Fruit fly (Drosophila melanogaster): ENCODE results near the gene CG9021.

Gene CG9021

dm6 chr2L:5925164-5925563, 20.7 kb upstream of the CG9021 start:
- no peak for TF ChIP-seq CG4496 (GFP tag; IDR thresholded peaks at IDR 0.05)
- TF ChIP-seq gl (tag; optimal IDR thresholded peaks at IDR 0.05) = no peak
- no peak for TF ChIP-seq rn (GFP tag; IDR thresholded peaks at IDR 0.05)
- no peak for TF ChIP-seq CG32121 (GFP tag; IDR thresholded peaks at IDR 0.05)
- no peak for TF ChIP-seq CG12605 (GFP tag; IDR thresholded peaks at IDR 0.05)
- no peak for TF ChIP-seq Ets98B (GFP tag; IDR thresholded peaks at IDR 0.05)

DNA sequence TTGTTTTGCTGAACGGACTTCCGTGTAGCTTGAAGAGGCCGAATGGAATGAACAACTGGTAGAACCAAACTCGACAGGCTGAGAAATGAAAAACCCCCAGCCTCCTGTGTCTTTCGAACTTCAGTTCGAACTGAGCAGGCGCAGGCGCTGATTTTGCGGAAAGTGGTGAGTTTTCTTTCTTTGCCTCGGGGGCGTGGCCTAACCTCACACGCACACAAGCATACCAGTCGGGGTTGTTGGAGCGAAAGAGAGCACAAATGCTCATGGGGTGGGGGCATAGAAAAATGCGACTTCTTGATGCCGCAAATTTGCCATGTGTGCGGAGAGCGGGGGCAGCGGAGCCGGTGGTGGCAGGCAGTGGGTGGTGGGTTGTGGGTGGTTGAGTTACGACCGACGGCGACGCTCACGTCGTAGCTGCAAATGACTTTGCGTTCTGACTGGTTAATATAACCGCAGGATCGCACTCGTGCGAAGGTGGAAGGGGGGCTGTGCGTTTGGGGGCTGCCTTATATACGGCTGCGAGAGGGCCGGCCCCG, 19.2 kb upstream of the CG9021 start, which contains the start of gene CG9016:
TSS of gene CG9016 (minus strand) at position 51 of the 536 bp plus-strand sequence.
- no peak for TF ChIP-seq CG15710 (tag; optimal IDR thresholded peaks at IDR 0.05)
- TF ChIP-seq CG34367 (tag; optimal IDR thresholded peaks at IDR 0.05) = no peak
- no peak for TF ChIP-seq rn (GFP tag; IDR thresholded peaks at IDR 0.05)
- TF ChIP-seq Pif1B (GFP tag; optimal IDR thresholded peaks at IDR 0.05) = no peak
- no peak for TF ChIP-seq CG8159 (tag; optimal IDR thresholded peaks at IDR 0.05)
- TF ChIP-seq CG14655 (GFP tag; optimal IDR thresholded peaks at IDR 0.05) = no peak
- no peak for TF ChIP-seq Snoo (tag; optimal IDR thresholded peaks at IDR 0.05)
- no peak for TF ChIP-seq CG4496 (GFP tag; IDR thresholded peaks at IDR 0.05)
- TF ChIP-seq Pif1A (GFP tag; optimal IDR thresholded peaks at IDR 0.05) = no peak
- no peak for TF ChIP-seq CG10348 (GFP tag; IDR thresholded peaks at IDR 0.05)
- TF ChIP-seq CG8301 (tag; optimal IDR thresholded peaks at IDR 0.05) = no peak
- no peak for TF ChIP-seq gl (tag; optimal IDR thresholded peaks at IDR 0.05)
- no peak for TF ChIP-seq D1 (tag; optimal IDR thresholded peaks at IDR 0.05)
- TF ChIP-seq fd96Ca (GFP tag; IDR thresholded peaks at IDR 0.05) = no peak
- no peak for TF ChIP-seq CG12605 (GFP tag; IDR thresholded peaks at IDR 0.05)
- no peak for TF ChIP-seq CG9948 (tag; optimal IDR thresholded peaks at IDR 0.05)
- TF ChIP-seq EcR (GFP tag; optimal IDR thresholded peaks at IDR 0.05) = no peak
- TF ChIP-seq Ets98B (GFP tag; IDR thresholded peaks at IDR 0.05) = no peak
- no peak for TF ChIP-seq CG17806 (tag; optimal IDR thresholded peaks at IDR 0.05)

DNA sequence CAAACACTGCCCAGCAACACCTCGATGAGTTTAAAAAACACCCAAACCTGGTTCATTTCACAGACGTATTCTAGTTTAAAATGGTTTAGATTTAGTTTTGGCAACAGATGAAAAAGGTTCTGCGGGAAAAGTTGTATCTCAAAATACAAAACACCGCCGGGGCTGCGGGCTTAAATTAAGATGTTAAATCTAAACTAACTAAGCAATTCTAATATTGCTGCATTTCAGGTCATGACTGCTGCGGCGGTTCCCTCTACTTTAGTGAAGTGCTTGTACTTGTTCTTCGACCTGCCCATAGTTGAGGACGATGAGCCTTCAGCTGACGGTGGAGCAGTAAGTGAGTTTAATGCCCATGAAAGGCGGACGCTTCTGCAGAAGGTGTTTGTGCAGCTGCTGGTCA, 5.7 kb upstream of the CG9021 start, which contains the start of gene CG14000:
TSS of gene CG14000 (minus strand) at position 101 of the 400 bp plus-strand sequence.
- no peak for TF ChIP-seq fd96Ca (GFP tag; IDR thresholded peaks at IDR 0.05)
- no peak for TF ChIP-seq CG17806 (tag; optimal IDR thresholded peaks at IDR 0.05)
- TF ChIP-seq CG12605 (GFP tag; IDR thresholded peaks at IDR 0.05) = no peak

DNA sequence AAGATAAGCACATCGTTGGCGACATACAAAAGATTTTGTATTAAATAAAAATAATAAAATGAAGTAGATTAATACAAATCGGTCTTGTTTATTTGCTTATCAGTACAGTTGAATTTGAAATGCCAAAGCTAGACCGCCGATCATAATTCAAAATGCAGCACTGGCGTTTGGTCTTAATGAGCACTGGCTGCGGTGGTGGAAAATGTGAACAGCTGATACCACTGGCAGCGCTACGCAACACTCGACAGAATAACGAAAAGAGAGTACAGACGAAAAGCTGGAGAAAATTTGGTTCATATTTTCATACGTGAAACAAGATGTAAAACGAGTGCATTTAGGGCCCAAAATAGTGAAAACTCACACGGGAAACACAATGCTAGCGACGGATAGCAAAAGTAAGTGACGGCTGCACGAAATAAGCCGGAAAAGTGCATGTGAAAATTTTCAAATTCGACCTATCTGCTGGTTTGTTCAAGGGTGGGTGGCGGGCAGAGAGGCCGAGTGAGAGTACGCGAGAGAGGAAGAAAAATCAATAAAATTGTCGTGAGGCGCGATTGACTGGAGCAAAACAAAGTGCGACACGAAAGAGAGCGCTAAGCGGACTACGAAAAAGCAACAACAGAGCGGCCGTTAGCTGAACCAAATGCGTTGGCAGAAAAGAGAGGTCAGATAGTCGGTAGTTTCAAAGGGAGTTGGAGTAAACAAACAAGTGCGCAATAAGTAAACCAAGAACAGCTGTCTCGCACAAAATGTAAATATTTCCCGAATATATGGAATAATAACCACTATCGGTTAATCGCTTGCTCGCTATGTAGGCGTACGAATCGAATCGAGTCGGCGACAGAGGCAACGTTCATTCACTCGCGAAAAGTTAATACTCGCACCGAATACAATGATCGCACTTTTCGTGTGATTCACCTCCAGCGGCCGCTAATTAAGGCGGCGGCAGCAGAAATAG, 2.7 kb upstream of the CG9021 start, which contains the start of gene bchs:
TSS of gene bchs (plus strand) at position 277 of the 958 bp plus-strand sequence.
- TF ChIP-seq CG34367 (tag; optimal IDR thresholded peaks at IDR 0.05) (no peak), gl (tag; optimal IDR thresholded peaks at IDR 0.05) (no peak), CG32121 (GFP tag; IDR thresholded peaks at IDR 0.05) (0 out of 2 replicates have a peak, but pooled peaks have one; percentile 12), Snoo (tag; optimal IDR thresholded peaks at IDR 0.05) (no peak), CG14655 (GFP tag; optimal IDR thresholded peaks at IDR 0.05) (no peak), Pif1B (GFP tag; optimal IDR thresholded peaks at IDR 0.05) (peak; percentile 21), CG8301 (tag; optimal IDR thresholded peaks at IDR 0.05) (no peak), CG15710 (tag; optimal IDR thresholded peaks at IDR 0.05) (no peak), CG13204 (GFP tag; optimal IDR thresholded peaks at IDR 0.05) (peak; percentile 0), CG8159 (tag; optimal IDR thresholded peaks at IDR 0.05) (no peak), Ets98B (GFP tag; IDR thresholded peaks at IDR 0.05) (no peak), EcR (GFP tag; optimal IDR thresholded peaks at IDR 0.05) (peak; percentile 60), CG17806 (tag; optimal IDR thresholded peaks at IDR 0.05) (no peak), rn (GFP tag; IDR thresholded peaks at IDR 0.05) (no peak), CG10348 (GFP tag; IDR thresholded peaks at IDR 0.05) (no peak), Pif1A (GFP tag; optimal IDR thresholded peaks at IDR 0.05) (no peak), CG9948 (tag; optimal IDR thresholded peaks at IDR 0.05) (no peak), CG12605 (GFP tag; IDR thresholded peaks at IDR 0.05) (peak; percentile 45; the same call in 1 of the 2 replicates), fd96Ca (GFP tag; IDR thresholded peaks at IDR 0.05) (no peak), D1 (tag; optimal IDR thresholded peaks at IDR 0.05) (no peak), CG4496 (GFP tag; IDR thresholded peaks at IDR 0.05) (no peak)

dm6 chr2L:5902898-5903297, 1.6 kb downstream of the CG9021 start:
- TF ChIP-seq Pif1A (GFP tag; optimal IDR thresholded peaks at IDR 0.05) (no peak), EcR (GFP tag; optimal IDR thresholded peaks at IDR 0.05) (no peak), rn (GFP tag; IDR thresholded peaks at IDR 0.05) (no peak), CG9948 (tag; optimal IDR thresholded peaks at IDR 0.05) (no peak), D1 (tag; optimal IDR thresholded peaks at IDR 0.05) (no peak), CG8159 (tag; optimal IDR thresholded peaks at IDR 0.05) (no peak), CG4496 (GFP tag; IDR thresholded peaks at IDR 0.05) (no peak), CG10348 (GFP tag; IDR thresholded peaks at IDR 0.05) (no peak), CG13204 (GFP tag; optimal IDR thresholded peaks at IDR 0.05) (no peak)

DNA sequence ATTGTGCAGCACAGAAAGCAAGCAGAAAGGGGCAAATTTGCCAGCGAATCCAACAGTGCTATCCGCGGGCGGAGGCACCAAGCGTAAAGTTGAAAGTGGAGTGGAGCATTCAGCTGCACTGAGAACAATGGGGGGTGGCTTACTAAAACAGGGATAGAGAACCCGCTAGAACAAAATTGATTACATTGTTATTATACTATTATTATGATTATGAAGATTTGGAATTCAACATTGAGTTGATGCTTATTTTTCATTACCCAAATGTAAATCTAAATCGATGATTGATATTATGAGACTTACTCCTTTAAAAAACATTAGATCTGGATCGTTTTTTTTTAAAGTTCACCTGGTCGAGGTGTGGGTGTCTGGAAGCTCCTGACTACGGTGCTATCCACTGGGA, 2.9 kb downstream of the CG9021 start:
- TF ChIP-seq CG8159 (tag; optimal IDR thresholded peaks at IDR 0.05) = no peak
- TF ChIP-seq CG9948 (tag; optimal IDR thresholded peaks at IDR 0.05) = peak; percentile 19
- TF ChIP-seq CG14655 (GFP tag; optimal IDR thresholded peaks at IDR 0.05) = peak; percentile 67
- peak; percentile 60 for TF ChIP-seq CG8301 (tag; optimal IDR thresholded peaks at IDR 0.05)
- TF ChIP-seq rn (GFP tag; IDR thresholded peaks at IDR 0.05) = no peak
- no peak for TF ChIP-seq D1 (tag; optimal IDR thresholded peaks at IDR 0.05)
- TF ChIP-seq CG4496 (GFP tag; IDR thresholded peaks at IDR 0.05) = 0 out of 3 replicates have a peak, but pooled peaks have one; percentile 38
